Fruit fly (Drosophila melanogaster) whole organism, embryonic: ENCODE data around the gene CG13306.

Source experiments
- B-H1 ChIP-seq: fragments of 200-800 bp; sonication (Bioruptor generic); IDR thresholded peaks from 3 replicates; pipeline ENCODE4 v1.3.6; 2022; ENCODE audit warnings: missing biosample characterization, missing genetic modification characterization
- BEAF-32 ChIP-seq: fragments of 200-800 bp; sonication (Bioruptor generic); optimal IDR thresholded peaks from 3 replicates; lab custom pipeline; 2017; ENCODE audit warnings: missing biosample characterization, missing genetic modification characterization, mild to moderate bottlenecking, moderate library complexity, missing genetic modification reagents
- Bteb2 ChIP-seq: fragments of 200-800 bp; sonication (Bioruptor generic); optimal IDR thresholded peaks from 2 replicates; lab custom pipeline; 2016; ENCODE audit warnings: missing biosample characterization, missing genetic modification characterization
- CG10321 ChIP-seq: fragments of 200-800 bp; sonication (Bioruptor generic); IDR thresholded peaks from 2 replicates; pipeline ENCODE4 v1.3.6; 2022; ENCODE audit warnings: missing biosample characterization, missing genetic modification characterization
- CG10462 ChIP-seq: fragments of 200-800 bp; sonication (Bioruptor generic); optimal IDR thresholded peaks from 2 replicates; lab custom pipeline; 2016; ENCODE audit warnings: missing biosample characterization, missing genetic modification characterization
- CG10543 ChIP-seq: fragments of 200-800 bp; sonication (Bioruptor generic); optimal IDR thresholded peaks from 3 replicates; lab custom pipeline; 2017; ENCODE audit warnings: missing biosample characterization, mild to moderate bottlenecking, missing genetic modification characterization, moderate library complexity
- CG10565 ChIP-seq: fragments of 200-800 bp; sonication (Bioruptor generic); optimal IDR thresholded peaks from 3 replicates; lab custom pipeline; 2016; ENCODE audit warnings: missing biosample characterization, mild to moderate bottlenecking, missing genetic modification characterization
- CG12104 ChIP-seq: fragments of 200-800 bp; sonication (Bioruptor generic); optimal IDR thresholded peaks from 3 replicates; lab custom pipeline; 2016; ENCODE audit warnings: missing biosample characterization, missing genetic modification characterization
- CG14860 ChIP-seq: fragments of 200-800 bp; sonication (Bioruptor generic); IDR thresholded peaks from 3 replicates; pipeline ENCODE4 v1.3.6; 2022; ENCODE audit warnings: missing biosample characterization, missing genetic modification characterization; ENCODE audit not compliant: partially characterized antibody
- CG15011 ChIP-seq: fragments of 200-800 bp; sonication (Bioruptor generic); optimal IDR thresholded peaks from 3 replicates; lab custom pipeline; 2018; ENCODE audit warnings: missing biosample characterization, mild to moderate bottlenecking, missing genetic modification characterization
- CG15073 ChIP-seq: fragments of 200-800 bp; sonication (Bioruptor generic); optimal IDR thresholded peaks from 2 replicates; lab custom pipeline; 2016; ENCODE audit warnings: missing biosample characterization, missing genetic modification characterization
- CG15479 ChIP-seq: fragments of 200-800 bp; sonication (Bioruptor generic); optimal IDR thresholded peaks from 3 replicates; lab custom pipeline; 2019; ENCODE audit warnings: missing biosample characterization, mild to moderate bottlenecking, missing genetic modification characterization, moderate library complexity
- CG17385 ChIP-seq: fragments of 200-800 bp; sonication (Bioruptor generic); optimal IDR thresholded peaks from 3 replicates; lab custom pipeline; 2018; ENCODE audit warnings: missing biosample characterization, mild to moderate bottlenecking, missing genetic modification characterization
- CG18476 ChIP-seq: fragments of 200-800 bp; sonication (Bioruptor generic); optimal IDR thresholded peaks from 2 replicates; lab custom pipeline; 2016; ENCODE audit warnings: missing biosample characterization, mild to moderate bottlenecking, missing genetic modification characterization
- CG32532 ChIP-seq: fragments of 200-800 bp; sonication (Bioruptor generic); IDR thresholded peaks from 2 replicates; pipeline ENCODE4 v1.3.6; 2022; ENCODE audit warnings: missing biosample characterization, missing genetic modification characterization
- CG34376 ChIP-seq: fragments of 200-800 bp; sonication (Bioruptor generic); optimal IDR thresholded peaks from 2 replicates; lab custom pipeline; 2018; ENCODE audit warnings: missing biosample characterization, mild to moderate bottlenecking, missing genetic modification characterization
- CG6683 ChIP-seq: fragments of 200-800 bp; sonication (Bioruptor generic); optimal IDR thresholded peaks from 2 replicates; lab custom pipeline; 2017; ENCODE audit warnings: missing biosample characterization, mild to moderate bottlenecking, missing genetic modification characterization, missing genetic modification reagents
- CG6791 ChIP-seq: fragments of 200-800 bp; sonication (Bioruptor generic); IDR thresholded peaks from 3 replicates; pipeline ENCODE4 v1.3.6; 2022; ENCODE audit warnings: missing biosample characterization, missing genetic modification characterization; ENCODE audit not compliant: partially characterized antibody
- CG8359 ChIP-seq: fragments of 200-800 bp; sonication (Bioruptor generic); optimal IDR thresholded peaks from 2 replicates; lab custom pipeline; 2017; ENCODE audit warnings: missing biosample characterization, mild to moderate bottlenecking, missing genetic modification characterization, borderline replicate concordance
- CG8765 ChIP-seq: fragments of 200-800 bp; sonication (Bioruptor generic); IDR thresholded peaks from 2 replicates; pipeline ENCODE4 v1.3.6; 2022; ENCODE audit warnings: missing biosample characterization, missing genetic modification characterization
- CG9437 ChIP-seq: fragments of 200-800 bp; sonication (Bioruptor generic); optimal IDR thresholded peaks from 2 replicates; lab custom pipeline; 2018; ENCODE audit warnings: missing biosample characterization, mild to moderate bottlenecking, missing genetic modification characterization
- Dad ChIP-seq: fragments of 200-800 bp; sonication (Bioruptor generic); optimal IDR thresholded peaks from 3 replicates; lab custom pipeline; 2016; ENCODE audit warnings: missing biosample characterization, missing genetic modification characterization
- Deaf1 ChIP-seq: fragments of 200-800 bp; optimal IDR thresholded peaks from 3 replicates; lab custom pipeline; 2019; ENCODE audit warnings: missing biosample characterization, mild to moderate bottlenecking, missing genetic modification characterization, moderate library complexity
- Dp ChIP-seq: fragments of 200-800 bp; sonication (Bioruptor generic); optimal IDR thresholded peaks from 2 replicates; lab custom pipeline; 2018; ENCODE audit warnings: missing biosample characterization, mild to moderate bottlenecking, missing genetic modification characterization, moderate library complexity
- E2f1 ChIP-seq: fragments of 200-800 bp; sonication (Bioruptor generic); IDR thresholded peaks from 2 replicates; pipeline ENCODE4 v1.3.6; 2022; ENCODE audit warnings: missing biosample characterization, missing genetic modification characterization
- ERR ChIP-seq: fragments of 200-800 bp; sonication (Bioruptor generic); optimal IDR thresholded peaks from 2 replicates; lab custom pipeline; 2016; ENCODE audit warnings: missing biosample characterization, missing genetic modification characterization
- Fer1 ChIP-seq: fragments of 200-800 bp; sonication (Bioruptor generic); optimal IDR thresholded peaks from 2 replicates; lab custom pipeline; 2017; ENCODE audit warnings: missing biosample characterization, mild to moderate bottlenecking, missing genetic modification characterization
- HmgZ ChIP-seq: fragments of 200-800 bp; sonication (Bioruptor generic); optimal IDR thresholded peaks from 2 replicates; lab custom pipeline; 2018; ENCODE audit warnings: missing biosample characterization, mild to moderate bottlenecking, missing genetic modification characterization
- NK7.1 ChIP-seq: fragments of 200-800 bp; sonication (Bioruptor generic); optimal IDR thresholded peaks from 3 replicates; lab custom pipeline; 2016; ENCODE audit warnings: missing biosample characterization, missing genetic modification characterization
- Sox100B ChIP-seq: fragments of 200-800 bp; sonication (Bioruptor generic); optimal IDR thresholded peaks from 3 replicates; lab custom pipeline; 2018; ENCODE audit warnings: missing biosample characterization, mild to moderate bottlenecking, missing genetic modification characterization
- Stat92E ChIP-seq, 3 experiments: fragments of >200 bp in 2 of 3; fragments of 200-800 bp in 1 of 3; sonication (Bioruptor generic) in 1 of 3; optimal IDR thresholded peaks; 2 replicates each; lab custom pipeline; 2017 to 2019; ENCODE audit warnings: missing biosample characterization in 3 of 3, missing genetic modification characterization in 3 of 3, mild to moderate bottlenecking in 1 of 3, moderate library complexity in 1 of 3
- aop ChIP-seq: fragments of 200-800 bp; sonication (Bioruptor generic); IDR thresholded peaks from 2 replicates; pipeline ENCODE4 v1.3.6; 2022; ENCODE audit warnings: missing biosample characterization, missing genetic modification characterization
- bigmax ChIP-seq: fragments of 200-800 bp; sonication (Bioruptor generic); optimal IDR thresholded peaks from 2 replicates; lab custom pipeline; 2018; ENCODE audit warnings: missing biosample characterization, mild to moderate bottlenecking, missing genetic modification characterization
- cg ChIP-seq: fragments of 200-800 bp; sonication (Bioruptor generic); optimal IDR thresholded peaks from 3 replicates; lab custom pipeline; 2019; ENCODE audit warnings: missing biosample characterization, mild to moderate bottlenecking, missing genetic modification characterization, moderate library complexity
- disco-r ChIP-seq: fragments of 200-800 bp; sonication (Bioruptor generic); optimal IDR thresholded peaks from 2 replicates; lab custom pipeline; 2016; ENCODE audit warnings: missing biosample characterization, missing genetic modification characterization
- dmrt99B ChIP-seq: fragments of 200-800 bp; sonication (Bioruptor generic); optimal IDR thresholded peaks from 2 replicates; lab custom pipeline; 2018; ENCODE audit warnings: missing biosample characterization, mild to moderate bottlenecking, missing genetic modification characterization, moderate library complexity
- ftz-f1 ChIP-seq: fragments of 200-800 bp; sonication (Bioruptor generic); optimal IDR thresholded peaks from 2 replicates; lab custom pipeline; 2016; ENCODE audit warnings: missing biosample characterization, missing genetic modification characterization
- gcm2 ChIP-seq: fragments of 200-800 bp; sonication (Bioruptor generic); optimal IDR thresholded peaks from 2 replicates; lab custom pipeline; 2016; ENCODE audit warnings: missing biosample characterization, missing genetic modification characterization
- jing ChIP-seq: fragments of 200-800 bp; sonication (Bioruptor generic); optimal IDR thresholded peaks from 2 replicates; lab custom pipeline; 2018; ENCODE audit warnings: missing biosample characterization, mild to moderate bottlenecking, missing genetic modification characterization
- jumu ChIP-seq: fragments of 200-800 bp; sonication (Bioruptor generic); optimal IDR thresholded peaks from 3 replicates; lab custom pipeline; 2016; ENCODE audit warnings: missing biosample characterization, missing genetic modification characterization
- lola ChIP-seq, 3 experiments: fragments of >200 bp in 2 of 3; fragments of 200-800 bp in 1 of 3; sonication (Bioruptor generic) in 1 of 3; optimal IDR thresholded peaks; 2 replicates each; lab custom pipeline; 2017 to 2019; ENCODE audit warnings: missing biosample characterization in 3 of 3, missing genetic modification characterization in 3 of 3, mild to moderate bottlenecking in 1 of 3, moderate library complexity in 1 of 3
- oc ChIP-seq: fragments of 200-800 bp; sonication (Bioruptor generic); optimal IDR thresholded peaks from 2 replicates; lab custom pipeline; 2018; ENCODE audit warnings: missing biosample characterization, mild to moderate bottlenecking, missing genetic modification characterization, moderate library complexity
- odd ChIP-seq: fragments of 200-800 bp; sonication (Bioruptor generic); optimal IDR thresholded peaks from 2 replicates; lab custom pipeline; 2017; ENCODE audit warnings: missing biosample characterization, mild to moderate bottlenecking, missing genetic modification characterization
- otp ChIP-seq: fragments of 200-800 bp; sonication (Bioruptor generic); IDR thresholded peaks from 3 replicates; pipeline ENCODE4, ENCODE4 v1.3.6; 2022; ENCODE audit warnings: missing biosample characterization, missing genetic modification characterization
- psq ChIP-seq: fragments of 200-800 bp; sonication (Bioruptor generic); optimal IDR thresholded peaks from 2 replicates; lab custom pipeline; 2017; ENCODE audit warnings: missing biosample characterization, missing genetic modification characterization
- schlank ChIP-seq: fragments of 200-800 bp; sonication (Bioruptor generic); optimal IDR thresholded peaks from 2 replicates; lab custom pipeline; 2018; ENCODE audit warnings: missing biosample characterization, mild to moderate bottlenecking, missing genetic modification characterization
- sd ChIP-seq: fragments of 200-800 bp; sonication (Bioruptor generic); optimal IDR thresholded peaks from 3 replicates; lab custom pipeline; 2018; ENCODE audit warnings: missing biosample characterization, mild to moderate bottlenecking, missing genetic modification characterization, moderate library complexity
- seq ChIP-seq: fragments of 200-800 bp; sonication (Bioruptor generic); IDR thresholded peaks from 2 replicates; pipeline ENCODE4 v1.3.6; 2022; ENCODE audit warnings: missing biosample characterization, missing genetic modification characterization
- sr ChIP-seq: fragments of 200-800 bp; sonication (Bioruptor generic); IDR thresholded peaks from 3 replicates; pipeline ENCODE4 v1.3.6; 2022; ENCODE audit warnings: missing biosample characterization, missing genetic modification characterization
- vnd ChIP-seq: fragments of 200-800 bp; sonication (Bioruptor generic); IDR thresholded peaks from 3 replicates; pipeline ENCODE4 v1.3.6; 2022; ENCODE audit warnings: missing biosample characterization, missing genetic modification characterization; ENCODE audit not compliant: partially characterized antibody

The CG13306 gene

DNA sequence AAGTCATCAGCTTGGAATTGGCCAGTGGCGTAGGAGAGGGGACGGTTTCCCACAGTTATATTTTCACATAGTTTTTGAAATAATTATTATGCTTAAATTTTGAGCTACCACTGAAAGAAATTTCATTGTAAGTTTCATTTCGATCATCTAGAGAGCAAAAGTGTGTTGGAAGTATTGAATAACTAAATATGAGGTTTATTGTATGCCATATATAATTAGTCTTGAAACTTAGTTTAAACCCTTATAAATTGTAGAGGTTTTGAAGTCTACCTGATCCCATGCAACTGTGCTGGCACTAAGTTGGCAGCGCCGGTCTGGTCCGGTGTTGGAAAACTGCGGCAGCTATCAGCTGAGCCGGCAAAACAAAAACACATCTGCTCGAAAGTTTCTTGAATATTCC lies 28.4 kb downstream of the CG13306 start, which contains the start of the genes CG32022 and CG6511 (continued):
- TF ChIP-seq NK7.1 (GFP tag; lab: Kevin White, UChicago) (peak; percentile 95), CG8765 (GFP tag; lab: Robert Waterston, UW) (peak; percentile 93), Fer1 (GFP tag; lab: Kevin White, UChicago) (peak; percentile 97), odd (GFP tag; lab: Kevin White, UChicago) (no peak), E2f1 (GFP tag; lab: Robert Waterston, UW) (peak; percentile 95), Deaf1 (tag; lab: Kevin White, UChicago) (no peak), Bteb2 (peak; percentile 97), CG6791 (GFP tag; lab: Robert Waterston, UW) (no peak), CG8359 (peak; percentile 89), CG10565 (GFP tag; lab: Kevin White, UChicago) (peak; percentile 87), Dp (GFP tag; lab: Kevin White, UChicago) (peak; percentile 46), CG10462 (GFP tag; lab: Kevin White, UChicago) (peak; percentile 95), CG9437 (peak; percentile 90), B-H1 (peak; percentile 91), cg (GFP tag; lab: Kevin White, UChicago) (no peak), aop (GFP tag; lab: Robert Waterston, UW) (peak; percentile 84), CG15479 (GFP tag; lab: Kevin White, UChicago) (peak; percentile 30), BEAF-32 (GFP tag; lab: Kevin White, UChicago) (peak; percentile 49), oc (tag; lab: Kevin White, UChicago) (peak; percentile 90), jumu (GFP tag; lab: Kevin White, UChicago) (peak; percentile 97), lola (GFP tag; optimal IDR thresholded peaks at IDR 0.05; lab: Kevin White, UChicago) (peak in 1 of 3 experiments; percentile 97), schlank (tag; lab: Kevin White, UChicago) (peak; percentile 89), gcm2 (GFP tag; lab: Kevin White, UChicago) (peak; percentile 90), CG12104 (GFP tag; lab: Kevin White, UChicago) (peak; percentile 95), sd (tag; lab: Kevin White, UChicago) (peak; percentile 97), CG17385 (GFP tag; lab: Kevin White, UChicago) (peak; percentile 92), CG34376 (GFP tag; lab: Kevin White, UChicago) (peak; percentile 97), disco-r (GFP tag; lab: Kevin White, UChicago) (peak; percentile 95), Dad (peak; percentile 98), CG18476 (GFP tag; lab: Kevin White, UChicago) (peak; percentile 94), otp (GFP tag; lab: Robert Waterston, UW) (peak; percentile 84), seq (GFP tag; lab: Robert Waterston, UW) (peak; percentile 96), CG10543 (GFP tag; lab: Kevin White, UChicago) (peak; percentile 99), dmrt99B (tag; lab: Kevin White, UChicago) (peak; percentile 94), jing (GFP tag; lab: Kevin White, UChicago) (peak; percentile 93), ftz-f1 (GFP tag; lab: Kevin White, UChicago) (peak; percentile 77), ERR (peak; percentile 93), vnd (GFP tag; lab: Robert Waterston, UW) (no peak), CG15011 (GFP tag; lab: Kevin White, UChicago) (peak; percentile 93), sr (peak; percentile 58; the same call in 1 of the 3 replicates), Sox100B (GFP tag; lab: Kevin White, UChicago) (peak; percentile 95), Stat92E (GFP tag; optimal IDR thresholded peaks at IDR 0.05; lab: Kevin White, UChicago) (peak in 1 of 3 experiments; percentile 88), CG10321 (GFP tag; lab: Robert Waterston, UW) (peak; percentile 67; the same call in 1 of the 2 replicates), CG14860 (GFP tag; lab: Robert Waterston, UW) (no peak), CG15073 (GFP tag; lab: Kevin White, UChicago) (peak; percentile 72), HmgZ (tag; lab: Kevin White, UChicago) (peak; percentile 98), psq (GFP tag; lab: Kevin White, UChicago) (peak; percentile 89), CG6683 (GFP tag; lab: Kevin White, UChicago) (peak; percentile 86), CG32532 (GFP tag; lab: Robert Waterston, UW) (peak; percentile 97), bigmax (peak; percentile 19)
